Worm (Caenorhabditis elegans) whole organism, midembryonic: ENCODE results near the gene W09H1.1.
A peak's percentile ranks its signal among the peaks of the same experiment; 100 is the strongest.

ENCODE experiments used
- T22C8.4 ChIP-seq: fragments of 200-800 bp; sonication (Bioruptor generic); IDR thresholded peaks from 2 replicates; pipeline ENCODE4 v1.3.6; 2022; ENCODE audit warnings: missing genetic modification characterization, missing compliant biosample characterization
- cog-1 ChIP-seq: sonication (generic microtip); optimal IDR thresholded peaks from 2 replicates; lab custom pipeline; 2016; ENCODE audit warnings: missing genetic modification characterization, missing compliant biosample characterization
- flt-1 ChIP-seq: fragments of 200-800 bp; sonication (Bioruptor generic); IDR thresholded peaks from 2 replicates; pipeline ENCODE4 v1.3.6; 2022; ENCODE audit warnings: missing genetic modification characterization, missing compliant biosample characterization
- klf-2 ChIP-seq: fragments of 200-800 bp; sonication (Bioruptor generic); conservative IDR thresholded peaks from 2 replicates; pipeline ENCODE4 v1.3.6; 2022; ENCODE audit warnings: missing genetic modification reagents, missing genetic modification characterization, missing compliant biosample characterization
- med-1 ChIP-seq: sonication (generic microtip); optimal IDR thresholded peaks from 2 replicates; lab custom pipeline; 2017; ENCODE audit warnings: missing genetic modification characterization, mild to moderate bottlenecking, missing compliant biosample characterization, antibody characterized with exemption, missing genetic modification reagents; ENCODE audit not compliant: insufficient read depth
- ref-1 ChIP-seq: fragments of 200-800 bp; sonication (Bioruptor generic); conservative IDR thresholded peaks from 2 replicates; pipeline ENCODE4 v1.3.6; 2022; ENCODE audit warnings: missing genetic modification reagents, missing genetic modification characterization, missing compliant biosample characterization
- tab-1 ChIP-seq: fragments of 200-800 bp; sonication (Bioruptor generic); IDR thresholded peaks from 2 replicates; pipeline ENCODE4 v1.3.6; 2022; ENCODE audit warnings: missing genetic modification characterization, missing compliant biosample characterization
- ztf-23 ChIP-seq: fragments of 200-800 bp; sonication (Bioruptor generic); IDR thresholded peaks from 2 replicates; pipeline ENCODE4 v1.3.6; 2022; ENCODE audit warnings: missing genetic modification reagents, missing genetic modification characterization, missing compliant biosample characterization
- ztf-29 ChIP-seq: fragments of 200-800 bp; sonication (Bioruptor generic); IDR thresholded peaks from 2 replicates; pipeline ENCODE4 v1.3.6; 2022; ENCODE audit warnings: missing genetic modification reagents, missing genetic modification characterization, missing compliant biosample characterization

The W09H1.1 gene

DNA sequence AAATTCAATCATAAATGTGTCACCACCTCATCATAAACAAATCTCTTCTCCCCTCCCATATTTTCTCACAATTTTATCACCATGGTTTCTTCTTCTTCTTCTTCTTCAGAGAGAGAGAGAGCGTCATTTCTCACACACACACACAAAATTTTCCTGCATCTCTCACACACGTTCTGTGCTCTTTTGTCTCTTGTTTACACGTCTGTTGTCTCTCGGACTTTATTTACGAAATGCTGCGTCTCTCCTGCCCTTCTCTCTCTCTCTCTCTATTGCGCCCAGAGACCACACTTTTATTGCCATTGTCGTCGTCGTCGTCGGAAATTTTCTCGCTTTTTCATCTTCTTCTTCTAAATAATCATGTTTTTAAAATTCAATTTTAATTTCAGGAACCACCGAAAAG, 13.8 kb upstream of the W09H1.1 start, which contains the start of gene lec-1:
Gene lec-1 (plus strand): TSS at position 387 of the 400 bp plus-strand sequence.
- TF ChIP-seq ref-1 (GFP tag; lab: Robert Waterston, UW) (no peak), cog-1 (peak; percentile 71)

DNA sequence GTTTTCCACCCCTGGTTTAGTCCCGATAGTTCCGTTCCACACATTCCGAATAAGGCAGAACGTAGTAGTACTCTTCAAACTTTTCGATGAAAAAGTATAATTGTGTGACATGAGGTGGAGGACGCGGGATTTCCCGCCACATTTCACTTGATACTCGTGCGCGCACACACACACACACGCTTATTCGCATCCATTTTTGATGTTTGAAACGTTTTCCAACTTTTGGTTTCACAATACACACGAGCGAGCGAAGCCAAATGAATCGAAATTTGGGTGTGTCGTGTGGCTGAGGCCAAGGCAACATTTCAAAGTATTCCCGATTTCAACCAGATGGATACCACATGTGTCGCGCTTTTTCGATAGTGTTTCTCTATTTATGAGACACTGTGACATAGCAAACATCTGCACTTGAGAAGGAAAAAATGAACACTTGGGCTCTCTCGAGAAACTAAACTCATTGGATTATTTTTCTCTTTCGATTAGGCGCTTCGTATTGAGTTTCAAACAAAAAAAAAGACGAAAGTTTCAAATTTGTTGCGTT, 12.3 kb upstream of the W09H1.1 start:
- no peak for TF ChIP-seq tab-1 (GFP tag; lab: Robert Waterston, UW)
- TF ChIP-seq klf-2 (GFP tag; lab: Robert Waterston, UW), result no peak
- TF ChIP-seq ref-1 (GFP tag; lab: Robert Waterston, UW), result no peak
- TF ChIP-seq ztf-29, result no peak
- TF ChIP-seq T22C8.4, result no peak
- TF ChIP-seq ztf-23, result no peak
- TF ChIP-seq med-1 (GFP tag; lab: Kevin White, UChicago), result no peak
- no peak for TF ChIP-seq cog-1

DNA sequence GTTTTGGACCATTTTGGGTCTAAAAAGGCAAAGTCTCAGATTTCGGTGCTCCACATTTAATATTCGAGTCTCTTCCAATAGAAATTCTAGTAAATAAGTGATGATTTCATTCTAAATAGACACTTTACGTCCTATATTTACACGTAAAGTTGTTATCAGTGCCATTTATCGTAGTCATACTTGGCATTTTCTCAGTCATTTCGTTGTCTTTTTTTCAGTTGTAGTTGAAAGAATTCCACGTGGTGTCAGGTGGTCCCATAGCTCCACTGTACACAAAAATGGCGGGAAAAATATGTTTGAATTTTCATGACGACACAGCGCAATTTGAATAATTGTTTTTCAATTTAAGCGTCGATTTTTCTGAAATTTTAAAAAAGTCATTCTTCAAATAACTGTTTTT, 9.0 kb upstream of the W09H1.1 start:
- no peak for TF ChIP-seq ztf-29
- TF ChIP-seq ref-1 (GFP tag; lab: Robert Waterston, UW), result no peak
- TF ChIP-seq cog-1, result no peak
- TF ChIP-seq klf-2 (GFP tag; lab: Robert Waterston, UW), result no peak
- no peak for TF ChIP-seq med-1 (GFP tag; lab: Kevin White, UChicago)
- TF ChIP-seq ztf-23, result no peak
- TF ChIP-seq flt-1, result no peak

ce11 chrII:13189363-13189762, 8.0 kb upstream of the W09H1.1 start:
- TF ChIP-seq flt-1 (no peak), med-1 (GFP tag; lab: Kevin White, UChicago) (no peak), ztf-23 (no peak), ztf-29 (no peak), klf-2 (GFP tag; lab: Robert Waterston, UW) (no peak), tab-1 (GFP tag; lab: Robert Waterston, UW) (no peak), cog-1 (no peak), T22C8.4 (no peak), ref-1 (GFP tag; lab: Robert Waterston, UW) (no peak)

DNA sequence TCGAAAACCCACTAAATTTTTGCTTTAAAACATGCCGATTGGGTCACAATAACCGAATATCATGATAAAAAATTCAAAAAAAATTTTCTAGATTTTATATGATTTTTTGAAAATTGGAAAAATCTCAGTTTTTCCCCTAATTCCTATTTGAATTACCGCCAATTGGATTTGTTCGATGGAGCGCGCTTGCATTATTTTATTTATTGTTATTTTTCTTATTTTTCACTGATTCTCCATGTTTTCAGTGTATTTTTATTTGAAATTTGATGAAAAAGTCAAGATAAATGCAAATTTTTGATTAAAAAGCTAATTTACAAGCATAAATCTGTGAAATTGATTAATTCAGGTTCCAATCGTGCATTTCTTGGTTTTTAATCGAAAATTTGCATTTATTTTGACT, 6.7 kb upstream of the W09H1.1 start:
- TF ChIP-seq T22C8.4, result no peak
- no peak for TF ChIP-seq ztf-23
- TF ChIP-seq flt-1, result no peak
- no peak for TF ChIP-seq tab-1 (GFP tag; lab: Robert Waterston, UW)
- TF ChIP-seq klf-2 (GFP tag; lab: Robert Waterston, UW), result no peak

- no peak for TF ChIP-seq med-1 (GFP tag; lab: Kevin White, UChicago)
- no peak for TF ChIP-seq ztf-23
- TF ChIP-seq ref-1 (GFP tag; lab: Robert Waterston, UW), result no peak
- TF ChIP-seq flt-1, result no peak
- TF ChIP-seq cog-1, result no peak
- TF ChIP-seq T22C8.4, result no peak
- TF ChIP-seq ztf-29, result no peak
- TF ChIP-seq klf-2 (GFP tag; lab: Robert Waterston, UW), result no peak
- TF ChIP-seq tab-1 (GFP tag; lab: Robert Waterston, UW), result no peak
Observed at ce11 chrII:13187188-13187587, 5.8 kb upstream of the W09H1.1 start, which contains the start of gene mecr-1. TSS of gene mecr-1 (minus strand) at chrII:13187314.

DNA sequence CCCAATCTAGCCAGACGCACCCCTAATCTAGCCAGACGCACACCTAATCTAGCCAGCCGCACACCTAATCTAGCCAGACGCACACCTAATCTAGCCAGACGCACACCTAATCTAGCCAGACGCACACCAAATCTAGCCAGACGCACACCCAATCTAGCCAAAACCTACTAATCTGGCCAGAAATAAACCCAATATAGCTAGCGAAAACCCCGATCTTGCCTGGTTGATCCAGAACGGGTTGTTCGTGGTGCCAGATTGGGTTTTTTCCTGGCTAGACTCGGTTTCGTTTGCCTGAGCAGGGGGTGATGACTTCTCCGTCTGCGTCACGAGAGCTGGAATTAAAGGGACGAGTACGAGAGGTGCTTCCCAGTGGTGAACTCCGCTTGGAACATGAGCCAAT, 2.8 kb upstream of the W09H1.1 start, which contains the start of gene W09H1.3:
Gene W09H1.3 (plus strand): TSS at position 301 of the 400 bp plus-strand sequence.
- TF ChIP-seq flt-1, result no peak
- TF ChIP-seq ztf-29, result no peak

- TF ChIP-seq tab-1 (GFP tag; lab: Robert Waterston, UW) (no peak), med-1 (GFP tag; lab: Kevin White, UChicago) (no peak), T22C8.4 (no peak), ztf-23 (no peak), flt-1 (no peak), cog-1 (no peak), ref-1 (GFP tag; lab: Robert Waterston, UW) (no peak), ztf-29 (no peak)
Observed at ce11 chrII:13183228-13183755, 1.9 kb upstream of the W09H1.1 start, which contains the start of the genes W09H1.4 and his-73. TSS of gene W09H1.4 (plus strand) at chrII:13183528. TSS of gene his-73 (plus strand) at chrII:13183705.

ce11 chrII:13174435-13174834, 6.9 kb downstream of the W09H1.1 start:
- TF ChIP-seq flt-1, result no peak

DNA sequence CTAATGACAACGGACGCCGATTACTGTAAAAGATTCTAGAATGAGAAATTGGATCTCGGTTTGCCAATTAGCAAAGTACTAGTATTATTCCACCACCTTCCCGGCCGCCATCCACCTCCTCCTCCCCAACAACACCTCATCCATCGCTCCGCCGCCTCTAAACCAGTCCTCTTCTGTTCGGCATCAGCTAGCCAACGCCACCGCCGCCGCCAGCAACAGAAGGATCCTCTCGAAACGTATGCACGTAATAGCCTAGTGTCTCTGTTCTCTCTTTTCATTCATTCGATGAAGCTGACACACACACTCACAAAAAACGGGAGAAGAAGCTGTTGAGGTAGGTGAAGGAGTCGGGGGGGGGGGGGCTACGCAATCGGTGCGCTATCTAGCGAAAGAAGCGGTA, 10.7 kb downstream of the W09H1.1 start:
- no peak for TF ChIP-seq tab-1 (GFP tag; lab: Robert Waterston, UW)
- TF ChIP-seq klf-2 (GFP tag; lab: Robert Waterston, UW), result no peak
- TF ChIP-seq T22C8.4, result no peak
- TF ChIP-seq ztf-23, result no peak

ce11 chrII:13167493-13167892, 13.9 kb downstream of the W09H1.1 start:
- TF ChIP-seq T22C8.4, result no peak
- TF ChIP-seq ztf-29, result no peak
- no peak for TF ChIP-seq cog-1
- TF ChIP-seq med-1 (GFP tag; lab: Kevin White, UChicago), result no peak
- TF ChIP-seq flt-1, result no peak
- TF ChIP-seq ref-1 (GFP tag; lab: Robert Waterston, UW), result no peak
